Fruit fly (Drosophila melanogaster): ENCODE results near the gene CG14961.

DNA sequence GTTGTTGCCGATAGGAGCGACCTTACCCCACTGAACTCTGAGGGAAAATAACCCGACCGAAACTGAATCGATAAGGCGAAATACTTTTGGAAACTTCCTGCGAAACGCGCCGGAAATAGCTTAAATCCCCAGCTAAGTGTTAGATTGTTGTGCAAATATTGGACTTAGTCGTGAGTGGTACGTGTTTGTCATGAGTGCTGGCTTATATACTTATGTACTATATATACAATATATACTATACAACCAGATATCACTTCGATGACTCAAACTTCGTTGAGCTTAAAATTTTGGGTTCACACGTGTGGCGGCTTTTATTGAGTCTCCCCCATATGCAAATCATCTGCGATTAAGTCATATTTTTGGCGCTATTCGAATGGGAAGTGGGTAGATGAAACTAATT is 16.4 kb downstream of the CG14961 start:
- TF ChIP-seq EcR (GFP tag; optimal IDR thresholded peaks at IDR 0.05) (no peak), CG12605 (GFP tag; IDR thresholded peaks at IDR 0.05) (no peak), Ets98B (GFP tag; IDR thresholded peaks at IDR 0.05) (no peak), CG17806 (tag; optimal IDR thresholded peaks at IDR 0.05) (no peak), gl (tag; optimal IDR thresholded peaks at IDR 0.05) (no peak), rn (GFP tag; IDR thresholded peaks at IDR 0.05) (no peak), CG9948 (tag; optimal IDR thresholded peaks at IDR 0.05) (no peak), fd96Ca (GFP tag; IDR thresholded peaks at IDR 0.05) (no peak), CG8159 (tag; optimal IDR thresholded peaks at IDR 0.05) (no peak), Pif1A (GFP tag; optimal IDR thresholded peaks at IDR 0.05) (no peak)
